Worm (Caenorhabditis elegans) whole organism, late embryonic: Measurements from ENCODE around the gene F21D9.8.

Experiments used
- C08G9.2 ChIP-seq: sonication (generic microtip); optimal IDR thresholded peaks from 2 replicates; lab custom pipeline; 2016; ENCODE audit warnings: mild to moderate bottlenecking, missing genetic modification characterization, moderate library complexity, missing compliant biosample characterization
- F13H6.1 ChIP-seq: sonication (generic microtip); optimal IDR thresholded peaks from 2 replicates; lab custom pipeline; 2016; ENCODE audit warnings: missing genetic modification characterization, missing compliant biosample characterization
- K02D7.2 ChIP-seq: sonication (generic microtip); optimal IDR thresholded peaks from 2 replicates; lab custom pipeline; 2017; ENCODE audit warnings: mild to moderate bottlenecking, missing genetic modification characterization, missing compliant biosample characterization
- K09A11.1 ChIP-seq: sonication (generic microtip); optimal IDR thresholded peaks from 2 replicates; lab custom pipeline; 2017; ENCODE audit warnings: antibody characterized with exemption, mild to moderate bottlenecking, missing genetic modification characterization, missing compliant biosample characterization; ENCODE audit not compliant: insufficient read depth
- T23F11.4 ChIP-seq: fragments of 200-800 bp; sonication (Bioruptor generic); optimal IDR thresholded peaks from 2 replicates; lab custom pipeline; 2018; ENCODE audit warnings: mild to moderate bottlenecking, missing genetic modification characterization, missing compliant biosample characterization
- ahr-1 ChIP-seq: sonication (generic microtip); optimal IDR thresholded peaks from 2 replicates; lab custom pipeline; 2016; ENCODE audit warnings: missing genetic modification characterization, missing compliant biosample characterization
- ceh-14 ChIP-seq: sonication (generic microtip); optimal IDR thresholded peaks from 2 replicates; lab custom pipeline; 2016; ENCODE audit warnings: missing genotype, missing genetic modification characterization, missing compliant biosample characterization
- ceh-18 ChIP-seq: sonication (generic microtip); optimal IDR thresholded peaks from 2 replicates; lab custom pipeline; 2016; ENCODE audit warnings: missing genetic modification characterization, missing compliant biosample characterization
- ceh-19 ChIP-seq: fragments of 200-800 bp; sonication (Bioruptor generic); optimal IDR thresholded peaks from 2 replicates; lab custom pipeline; 2018; ENCODE audit warnings: mild to moderate bottlenecking, missing genetic modification characterization, missing compliant biosample characterization
- ceh-22 ChIP-seq: sonication (generic microtip); optimal IDR thresholded peaks from 2 replicates; lab custom pipeline; 2017; ENCODE audit warnings: missing biosample characterization, missing genetic modification characterization
- ceh-30 ChIP-seq: fragments of 150-350 bp; optimal IDR thresholded peaks from 2 replicates; lab custom pipeline; 2014; ENCODE audit warnings: missing biosample characterization, missing genetic modification characterization
- ceh-34 ChIP-seq: sonication (generic microtip); optimal IDR thresholded peaks from 2 replicates; lab custom pipeline; 2016; ENCODE audit warnings: mild to moderate bottlenecking, missing genetic modification characterization, missing compliant biosample characterization
- ceh-45 ChIP-seq: fragments of 200-800 bp; sonication (Bioruptor generic); IDR thresholded peaks from 2 replicates; pipeline ENCODE4 v1.3.6; 2022; ENCODE audit warnings: missing genetic modification reagents, missing genetic modification characterization, missing compliant biosample characterization
- ceh-48 ChIP-seq: sonication (generic microtip); optimal IDR thresholded peaks from 2 replicates; lab custom pipeline; 2016; ENCODE audit warnings: missing genetic modification characterization, inconsistent platforms, missing compliant biosample characterization
- ceh-6 ChIP-seq: fragments of 200-800 bp; sonication (Bioruptor generic); optimal IDR thresholded peaks from 2 replicates; lab custom pipeline; 2018; ENCODE audit warnings: mild to moderate bottlenecking, missing genetic modification characterization, missing compliant biosample characterization
- dmd-4 ChIP-seq: sonication (generic microtip); optimal IDR thresholded peaks from 2 replicates; lab custom pipeline; 2016; ENCODE audit warnings: borderline replicate concordance, missing genetic modification characterization, missing compliant biosample characterization
- elt-2 ChIP-seq: sonication (generic microtip); optimal IDR thresholded peaks from 2 replicates; lab custom pipeline; 2016; ENCODE audit warnings: missing genetic modification reagents, missing genetic modification characterization, missing compliant biosample characterization
- ets-4 ChIP-seq: sonication (generic microtip); optimal IDR thresholded peaks from 2 replicates; lab custom pipeline; 2016; ENCODE audit warnings: missing genetic modification characterization, missing compliant biosample characterization
- eyg-1 ChIP-seq: sonication (generic microtip); optimal IDR thresholded peaks from 2 replicates; lab custom pipeline; 2016; ENCODE audit warnings: missing genotype, missing genetic modification characterization, missing compliant biosample characterization
- fkh-6 ChIP-seq: sonication (generic microtip); optimal IDR thresholded peaks from 2 replicates; lab custom pipeline; 2016; ENCODE audit warnings: missing genetic modification characterization, missing compliant biosample characterization
- hlh-30 ChIP-seq: sonication (generic microtip); optimal IDR thresholded peaks from 2 replicates; lab custom pipeline; 2017; ENCODE audit warnings: antibody characterized with exemption, missing genetic modification characterization, missing compliant biosample characterization; ENCODE audit not compliant: insufficient read depth
- hlh-6 ChIP-seq: sonication (generic microtip); optimal IDR thresholded peaks from 2 replicates; lab custom pipeline; 2016; ENCODE audit warnings: missing genotype, missing genetic modification characterization, missing compliant biosample characterization
- lim-6 ChIP-seq: sonication (generic microtip); optimal IDR thresholded peaks from 2 replicates; lab custom pipeline; 2016; ENCODE audit warnings: missing genetic modification characterization, missing compliant biosample characterization
- mec-3 ChIP-seq: sonication (generic microtip); optimal IDR thresholded peaks from 2 replicates; lab custom pipeline; 2016; ENCODE audit warnings: borderline replicate concordance, missing genetic modification characterization, missing compliant biosample characterization
- nfya-1 ChIP-seq: sonication (generic microtip); optimal IDR thresholded peaks from 2 replicates; lab custom pipeline; 2017; ENCODE audit warnings: missing genetic modification characterization, mild to moderate bottlenecking, missing compliant biosample characterization, antibody characterized with exemption, moderate library complexity
- nhr-11 ChIP-seq: fragments of 150-350 bp; optimal IDR thresholded peaks from 2 replicates; lab custom pipeline; 2014; ENCODE audit warnings: missing biosample characterization, missing genetic modification characterization
- nhr-232 ChIP-seq: sonication (generic microtip); optimal IDR thresholded peaks from 2 replicates; lab custom pipeline; 2016; ENCODE audit warnings: missing genetic modification characterization, missing compliant biosample characterization
- npax-4 ChIP-seq: sonication (generic microtip); optimal IDR thresholded peaks from 2 replicates; lab custom pipeline; 2016; ENCODE audit warnings: missing genetic modification characterization, missing compliant biosample characterization
- odd-2 ChIP-seq: sonication (generic microtip); optimal IDR thresholded peaks from 2 replicates; lab custom pipeline; 2017; ENCODE audit warnings: antibody characterized with exemption, mild to moderate bottlenecking, missing genetic modification characterization, missing compliant biosample characterization
- pag-3 ChIP-seq: sonication (generic microtip); optimal IDR thresholded peaks from 2 replicates; lab custom pipeline; 2016; ENCODE audit warnings: missing compliant biosample characterization, missing genetic modification characterization, borderline replicate concordance
- pat-9 ChIP-seq: fragments of 200-800 bp; sonication (Bioruptor generic); optimal IDR thresholded peaks from 2 replicates; lab custom pipeline; 2018; ENCODE audit warnings: mild to moderate bottlenecking, missing genetic modification characterization, moderate library complexity, missing compliant biosample characterization
- pax-1 ChIP-seq: fragments of 150-350 bp; optimal IDR thresholded peaks from 2 replicates; lab custom pipeline; 2014; ENCODE audit warnings: missing biosample characterization, missing genetic modification characterization
- pha-4 ChIP-seq: fragments of 150-350 bp; optimal IDR thresholded peaks from 2 replicates; lab custom pipeline; 2018; ENCODE audit warnings: missing biosample characterization, missing genetic modification reagents, missing genetic modification characterization
- pqm-1 ChIP-seq: sonication (generic microtip); optimal IDR thresholded peaks from 2 replicates; lab custom pipeline; 2016; ENCODE audit warnings: missing genetic modification characterization, missing compliant biosample characterization
- pros-1 ChIP-seq: fragments of 150-350 bp; optimal IDR thresholded peaks from 2 replicates; lab custom pipeline; 2014; ENCODE audit warnings: missing biosample characterization, missing genetic modification reagents, missing genetic modification characterization
- ref-2 ChIP-seq: sonication (generic microtip); optimal IDR thresholded peaks from 2 replicates; lab custom pipeline; 2016; ENCODE audit warnings: missing genetic modification characterization, missing compliant biosample characterization
- sox-2 ChIP-seq: fragments of 200-800 bp; sonication (Bioruptor generic); IDR thresholded peaks from 2 replicates; pipeline ENCODE4 v1.3.6; 2022; ENCODE audit warnings: missing genetic modification reagents, missing genetic modification characterization, missing compliant biosample characterization
- tbx-2 ChIP-seq: sonication (generic microtip); optimal IDR thresholded peaks from 2 replicates; lab custom pipeline; 2016; ENCODE audit warnings: missing genetic modification characterization, missing compliant biosample characterization
- ttx-3 ChIP-seq: sonication (generic microtip); optimal IDR thresholded peaks from 2 replicates; lab custom pipeline; 2016; ENCODE audit warnings: missing genetic modification reagents, missing genetic modification characterization, missing compliant biosample characterization
- unc-3 ChIP-seq, 2 experiments: fragments of 200-800 bp in 1 of 2; sonication (Bioruptor generic) in 1 of 2; sonication (generic microtip) in 1 of 2; conservative IDR thresholded peaks in 1 of 2; optimal IDR thresholded peaks in 1 of 2; 2 replicates each; pipeline versions ENCODE4 v1.3.6 to Lab custom; 2016 to 2022; ENCODE audit warnings: missing compliant biosample characterization in 2 of 2, missing genetic modification characterization in 2 of 2, missing genetic modification reagents in 1 of 2
- unc-42 ChIP-seq: sonication (generic microtip); optimal IDR thresholded peaks from 2 replicates; lab custom pipeline; 2016; ENCODE audit warnings: missing genotype, missing genetic modification characterization, missing compliant biosample characterization
- unc-55 ChIP-seq: sonication (generic microtip); optimal IDR thresholded peaks from 2 replicates; lab custom pipeline; 2017; ENCODE audit warnings: missing biosample characterization, missing genetic modification reagents, missing genetic modification characterization
- unc-86 ChIP-seq: sonication (generic microtip); optimal IDR thresholded peaks from 2 replicates; lab custom pipeline; 2016; ENCODE audit warnings: missing genetic modification characterization, missing compliant biosample characterization
- zip-5 ChIP-seq: sonication (generic microtip); optimal IDR thresholded peaks from 2 replicates; lab custom pipeline; 2016; ENCODE audit warnings: missing genetic modification characterization, missing compliant biosample characterization

F21D9.8 gene

DNA sequence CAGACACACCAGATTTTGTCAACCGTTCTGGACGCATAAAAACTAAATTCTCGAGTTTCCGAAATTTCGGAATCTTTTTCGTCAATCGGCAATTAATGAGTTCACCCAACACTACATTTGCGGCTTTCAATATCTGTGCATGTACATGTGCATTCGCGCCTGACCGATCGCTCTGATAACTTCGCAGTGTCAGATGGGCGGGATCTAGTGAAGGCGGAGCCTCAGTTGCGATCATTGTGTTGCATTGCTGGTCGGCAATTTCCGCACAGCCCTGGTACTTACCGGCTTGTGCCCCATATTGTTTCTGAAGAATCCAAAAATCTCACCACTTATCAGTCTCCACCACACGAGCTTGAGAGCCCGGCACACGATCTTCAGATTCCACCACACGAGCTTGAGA, 19.1 kb downstream of the F21D9.8 start:
- TF ChIP-seq zip-5 (no peak), ceh-30 (tag; lab: Kevin White, UChicago) (no peak), lim-6 (tag; lab: Kevin White, UChicago) (no peak), pha-4 (tag; lab: Kevin White, UChicago) (no peak), C08G9.2 (tag; lab: Kevin White, UChicago) (no peak), unc-86 (tag; lab: Kevin White, UChicago) (no peak), tbx-2 (tag; lab: Kevin White, UChicago) (no peak), nhr-11 (tag; lab: Kevin White, UChicago) (no peak), pag-3 (tag; lab: Kevin White, UChicago) (no peak), elt-2 (no peak), ceh-45 (no peak)
- TF ChIP-seq, all 69 proteins: peak for 0

DNA sequence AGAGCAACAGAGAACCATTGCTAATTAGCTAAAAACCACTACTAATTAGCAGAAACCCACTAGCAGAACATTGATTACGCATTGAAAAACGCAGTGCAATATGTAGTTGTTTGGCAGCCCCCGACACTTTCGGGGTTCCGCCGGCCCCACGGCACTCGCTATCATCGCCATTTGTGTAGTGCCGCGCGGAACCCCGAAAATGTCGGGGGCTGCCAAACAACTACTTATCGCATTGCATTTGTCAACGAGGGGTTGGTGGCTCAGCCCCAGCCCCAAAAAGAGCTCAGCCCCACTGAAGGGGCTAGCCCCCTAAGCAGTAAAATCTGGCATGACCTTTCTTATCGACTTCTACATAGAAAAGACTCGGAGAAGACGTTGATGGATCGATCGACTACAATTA, 20.4 kb downstream of the F21D9.8 start:
- TF ChIP-seq odd-2: no peak
- TF ChIP-seq C08G9.2 (tag; lab: Kevin White, UChicago): no peak
- no peak for TF ChIP-seq ceh-6
- TF ChIP-seq nhr-232 (tag; lab: Kevin White, UChicago): no peak
- TF ChIP-seq npax-4: no peak
- no peak for TF ChIP-seq F13H6.1 (tag; lab: Kevin White, UChicago)
- no peak for TF ChIP-seq K09A11.1 (tag; lab: Kevin White, UChicago)
- TF ChIP-seq hlh-6: no peak
- TF ChIP-seq ttx-3 (tag; lab: Kevin White, UChicago): no peak
- TF ChIP-seq nfya-1 (tag; lab: Kevin White, UChicago): no peak
- no peak for TF ChIP-seq nhr-11 (tag; lab: Kevin White, UChicago)
- no peak for TF ChIP-seq mec-3 (tag; lab: Kevin White, UChicago)
- no peak for TF ChIP-seq ceh-19 (GFP tag; lab: Kevin White, UChicago)
- no peak for TF ChIP-seq hlh-30 (tag; lab: Kevin White, UChicago)
- no peak for TF ChIP-seq pax-1
- TF ChIP-seq ceh-14 (tag; lab: Kevin White, UChicago): no peak
- no peak for TF ChIP-seq tbx-2 (tag; lab: Kevin White, UChicago)
- TF ChIP-seq unc-42: no peak
- TF ChIP-seq, all 69 proteins: peak for 0

DNA sequence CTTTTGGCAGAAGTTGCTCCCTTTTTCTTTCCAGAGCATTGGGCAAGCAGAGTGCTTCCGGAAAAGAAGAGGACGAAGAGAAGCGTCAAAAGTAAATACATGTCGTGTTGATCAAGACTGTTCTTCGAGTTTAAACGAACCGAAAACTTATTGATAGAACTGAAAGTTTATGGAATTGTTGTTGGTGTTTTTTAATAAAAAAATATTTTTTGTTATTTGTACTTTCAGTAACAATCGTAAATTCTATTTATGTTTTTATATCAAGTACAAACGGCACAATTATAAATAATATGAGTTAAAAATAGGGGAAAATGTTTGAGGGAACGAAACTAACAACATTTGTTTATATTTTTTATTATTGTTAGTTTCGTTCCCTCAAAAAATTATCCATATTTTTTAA, 22.1 kb downstream of the F21D9.8 start, which contains the start of gene F21D9.3:
TSS of gene F21D9.3 (minus strand) at position 101 of the 400 bp plus-strand sequence.
- TF ChIP-seq ets-4: no peak
- no peak for TF ChIP-seq unc-42
- no peak for TF ChIP-seq ceh-34
- no peak for TF ChIP-seq ceh-18 (tag; lab: Kevin White, UChicago)
- no peak for TF ChIP-seq zip-5

DNA sequence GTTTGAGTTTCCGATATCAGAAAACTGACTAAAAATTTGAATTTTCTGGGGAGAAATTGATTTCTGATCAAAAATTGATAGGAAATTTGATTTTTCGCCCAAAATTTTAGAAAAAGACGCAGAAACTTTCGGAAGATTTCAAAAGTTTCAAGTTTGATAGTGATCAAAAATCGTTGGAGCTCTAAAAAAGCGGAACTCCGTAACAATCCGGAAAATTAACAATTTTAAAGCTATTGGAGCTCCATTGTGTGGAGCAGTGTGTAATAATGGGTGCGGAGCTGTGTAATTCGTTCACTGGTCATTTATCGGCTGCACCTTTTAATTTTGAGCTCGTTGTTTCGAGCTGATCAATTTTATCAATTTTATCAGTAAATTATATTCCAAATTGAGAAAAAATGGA, 26.3 kb downstream of the F21D9.8 start, which contains the start of gene F21D9.4:
TSS of gene F21D9.4 (plus strand) at position 301 of the 400 bp plus-strand sequence.
- TF ChIP-seq unc-55 (GFP tag; lab: Kevin White, UChicago) (no peak), K09A11.1 (tag; lab: Kevin White, UChicago) (no peak), ttx-3 (tag; lab: Kevin White, UChicago) (no peak), lim-6 (tag; lab: Kevin White, UChicago) (no peak), pat-9 (tag; lab: Kevin White, UChicago) (no peak), eyg-1 (tag; lab: Kevin White, UChicago) (no peak)
- TF ChIP-seq, all 69 proteins: peak for 0

DNA sequence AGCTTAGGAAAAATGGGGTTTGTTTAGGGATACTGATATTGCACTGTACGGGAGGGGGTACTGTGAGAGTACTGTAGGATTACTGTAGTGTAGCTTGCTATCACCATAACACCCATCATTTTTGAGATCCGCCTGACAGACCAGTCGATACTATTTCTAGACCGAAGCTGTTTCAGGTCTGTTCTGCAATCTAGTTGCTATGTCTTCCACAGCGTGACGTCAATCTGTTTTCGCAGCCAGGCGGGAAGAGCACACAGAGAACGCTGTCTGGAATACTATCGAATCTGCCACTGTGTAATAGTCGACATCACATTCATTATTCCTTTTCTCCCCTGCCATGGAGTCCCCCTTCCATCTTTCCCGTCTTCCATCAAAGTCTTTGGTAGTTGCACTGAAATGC, 27.9 kb downstream of the F21D9.8 start, which contains the start of gene F21D9.11:
TSS of gene F21D9.11 (plus strand) at position 301 of the 400 bp plus-strand sequence.
- TF ChIP-seq fkh-6 (tag; lab: Kevin White, UChicago) (no peak), unc-55 (GFP tag; lab: Kevin White, UChicago) (no peak), ceh-48 (no peak), dmd-4 (no peak), eyg-1 (tag; lab: Kevin White, UChicago) (no peak), K09A11.1 (tag; lab: Kevin White, UChicago) (no peak), sox-2 (GFP tag; lab: Robert Waterston, UW) (no peak), pax-1 (no peak), pros-1 (tag; lab: Kevin White, UChicago) (no peak), ref-2 (tag; lab: Kevin White, UChicago) (no peak), pqm-1 (tag; lab: Kevin White, UChicago) (no peak), npax-4 (no peak), ttx-3 (tag; lab: Kevin White, UChicago) (no peak), K02D7.2 (no peak), T23F11.4 (no peak), ahr-1 (tag; lab: Kevin White, UChicago) (no peak), ceh-22 (no peak), unc-3 (GFP tag; conservative IDR thresholded peaks at IDR 0.05; lab: Robert Waterston, UW) (no peak), unc-3 (tag; optimal IDR thresholded peaks at IDR 0.05; lab: Kevin White, UChicago) (no peak), nfya-1 (tag; lab: Kevin White, UChicago) (no peak)
